Fruit fly (Drosophila melanogaster): ENCODE results near the gene CG14606.

The CG14606 gene

dm6 chr3R:7249460-7249859 is 32.6 kb upstream of the CG14606 start, which contains the start of the genes CG1227 and Dtwd2 (continued):
- peak; percentile 89 for TF ChIP-seq CG2889 (GFP tag; IDR thresholded peaks at IDR 0.05)
- peak; percentile 46; the same call in 1 of the 2 replicates for TF ChIP-seq CG11085 (GFP tag; IDR thresholded peaks at IDR 0.05)
- TF ChIP-seq gt (GFP tag; IDR thresholded peaks at IDR 0.05): peak; percentile 57
- peak; percentile 79 for TF ChIP-seq CG4730 (GFP tag; IDR thresholded peaks at IDR 0.05)
- peak; percentile 28 for TF ChIP-seq CG7786 (GFP tag; optimal IDR thresholded peaks at IDR 0.05)
- peak; percentile 62; the same call in 1 of the 2 replicates for TF ChIP-seq peb (GFP tag; IDR thresholded peaks at IDR 0.05)
- no peak for TF ChIP-seq Gug (GFP tag; IDR thresholded peaks at IDR 0.05)
- TF ChIP-seq CG6689 (GFP tag; IDR thresholded peaks at IDR 0.05): peak; percentile 92
- TF ChIP-seq Bdp1 (GFP tag; optimal IDR thresholded peaks at IDR 0.05): peak; percentile 13
- TF ChIP-seq lmd (GFP tag; IDR thresholded peaks at IDR 0.05): peak; percentile 89
- TF ChIP-seq Adf1 (GFP tag; IDR thresholded peaks at IDR 0.05): peak; percentile 70
- TF ChIP-seq mam (GFP tag; optimal IDR thresholded peaks at IDR 0.05): peak; percentile 64
- peak; percentile 49 for TF ChIP-seq CG17802 (tag; optimal IDR thresholded peaks at IDR 0.05)
- peak; percentile 88 for TF ChIP-seq Max (GFP tag; optimal IDR thresholded peaks at IDR 0.05)
- TF ChIP-seq Dll (GFP tag; IDR thresholded peaks at IDR 0.05; ENCODE audit: partially characterized antibody): peak; percentile 36; the same call in 1 of the 4 replicates
- TF ChIP-seq Spps (tag; optimal IDR thresholded peaks at IDR 0.05): peak; percentile 85
- peak; percentile 19 for TF ChIP-seq vfl (GFP tag; optimal IDR thresholded peaks at IDR 0.05)
- peak; percentile 95 for TF ChIP-seq Awh (GFP tag; IDR thresholded peaks at IDR 0.05)
- peak; percentile 93 for TF ChIP-seq CG34376 (GFP tag; optimal IDR thresholded peaks at IDR 0.05)
- peak; percentile 30 for TF ChIP-seq tx (GFP tag; optimal IDR thresholded peaks at IDR 0.05)
- no peak for TF ChIP-seq CG42726 (GFP tag; IDR thresholded peaks at IDR 0.05; ENCODE audit: partially characterized antibody)
- peak; percentile 83 for TF ChIP-seq wdn (GFP tag; IDR thresholded peaks at IDR 0.05)
- TF ChIP-seq vnd (GFP tag; IDR thresholded peaks at IDR 0.05; ENCODE audit: partially characterized antibody): no peak
- no peak for TF ChIP-seq nerfin-2 (GFP tag; IDR thresholded peaks at IDR 0.05; ENCODE audit: partially characterized antibody)
- peak; percentile 86 for TF ChIP-seq CG15696 (tag; optimal IDR thresholded peaks at IDR 0.05)
- no peak for TF ChIP-seq CG12155 (GFP tag; optimal IDR thresholded peaks at IDR 0.05)
- no peak for TF ChIP-seq CG15073 (GFP tag; optimal IDR thresholded peaks at IDR 0.05)
- no peak for TF ChIP-seq z (GFP tag; IDR thresholded peaks at IDR 0.05)
- peak; percentile 92 for TF ChIP-seq B-H2 (GFP tag; optimal IDR thresholded peaks at IDR 0.05)
- TF ChIP-seq CG2712 (tag; optimal IDR thresholded peaks at IDR 0.05): peak; percentile 95
- TF ChIP-seq MTF-1 (GFP tag; optimal IDR thresholded peaks at IDR 0.05; ENCODE audit: borderline replicate concordance): peak; percentile 76
- peak; percentile 75 for TF ChIP-seq CG10462 (GFP tag; optimal IDR thresholded peaks at IDR 0.05)
- no peak for TF ChIP-seq Gsc (GFP tag; IDR thresholded peaks at IDR 0.05)
- TF ChIP-seq CG12104 (GFP tag; optimal IDR thresholded peaks at IDR 0.05): peak; percentile 83
- TF ChIP-seq CG15514 (GFP tag; optimal IDR thresholded peaks at IDR 0.05): peak; percentile 81
- TF ChIP-seq cas (GFP tag; IDR thresholded peaks at IDR 0.05): peak; percentile 83
- TF ChIP-seq inv (GFP tag; IDR thresholded peaks at IDR 0.05; ENCODE audit: partially characterized antibody): no peak
- TF ChIP-seq corto (GFP tag; optimal IDR thresholded peaks at IDR 0.05): peak; percentile 83
- peak; percentile 7 for TF ChIP-seq CG8089 (GFP tag; optimal IDR thresholded peaks at IDR 0.05)
- TF ChIP-seq croc (GFP tag; conservative IDR thresholded peaks at IDR 0.05): peak; percentile 63; the same call in 2 of the 3 replicates
- TF ChIP-seq otp (GFP tag; IDR thresholded peaks at IDR 0.05): peak; percentile 64; the same call in 2 of the 3 replicates
- no peak for TF ChIP-seq Dip2 (GFP tag; IDR thresholded peaks at IDR 0.05)
- peak; percentile 86 for TF ChIP-seq run (tag; optimal IDR thresholded peaks at IDR 0.05)
- no peak for TF ChIP-seq ash1 (GFP tag; optimal IDR thresholded peaks at IDR 0.05)
- no peak for TF ChIP-seq pita (GFP tag; optimal IDR thresholded peaks at IDR 0.05)
- TF ChIP-seq h (optimal IDR thresholded peaks at IDR 0.05): no peak
- TF ChIP-seq CG6654 (GFP tag; optimal IDR thresholded peaks at IDR 0.05): peak; percentile 33
- no peak; the same call in 1 of the 3 replicates for TF ChIP-seq CG17361 (GFP tag; IDR thresholded peaks at IDR 0.05)
- TF ChIP-seq GATAe (GFP tag; conservative IDR thresholded peaks at IDR 0.05): peak; percentile 64
- peak; percentile 32 for TF ChIP-seq Dad (GFP tag; optimal IDR thresholded peaks at IDR 0.05)
- TF ChIP-seq Hsf (GFP tag; optimal IDR thresholded peaks at IDR 0.05): peak; percentile 80
- TF ChIP-seq Ets97D (GFP tag; optimal IDR thresholded peaks at IDR 0.05): peak; percentile 32
